Fruit fly (Drosophila melanogaster) whole organism, embryonic: ENCODE results near the gene Tpst.
A peak's percentile ranks its signal among the peaks of the same experiment; 100 is the strongest.

Experiments used
- BtbVII ChIP-seq: fragments of 200-800 bp; sonication (Bioruptor generic); optimal IDR thresholded peaks from 3 replicates; lab custom pipeline; 2017; ENCODE audit warnings: missing biosample characterization, mild to moderate bottlenecking, missing genetic modification characterization
- CG14441 ChIP-seq: fragments of 200-800 bp; sonication (Bioruptor generic); IDR thresholded peaks from 2 replicates; pipeline ENCODE4 v1.3.6; 2022; ENCODE audit warnings: missing biosample characterization, missing genetic modification characterization
- CG43689 ChIP-seq: fragments of 200-800 bp; sonication (Bioruptor generic); IDR thresholded peaks from 2 replicates; pipeline ENCODE4 v1.3.6; 2022; ENCODE audit warnings: missing biosample characterization, missing genetic modification characterization
- Hmr ChIP-seq: fragments of 200-800 bp; sonication (Bioruptor generic); optimal IDR thresholded peaks from 3 replicates; lab custom pipeline; 2017; ENCODE audit warnings: mild to moderate bottlenecking, missing biosample characterization, missing genetic modification reagents, missing genetic modification characterization
- Rx ChIP-seq: fragments of 200-800 bp; sonication (Bioruptor generic); IDR thresholded peaks from 2 replicates; pipeline ENCODE4 v1.3.6; 2022; ENCODE audit warnings: missing biosample characterization, missing genetic modification characterization
- ftz-f1 ChIP-seq: fragments of 200-800 bp; sonication (Bioruptor generic); optimal IDR thresholded peaks from 2 replicates; lab custom pipeline; 2016; ENCODE audit warnings: missing biosample characterization, missing genetic modification characterization
- h ChIP-seq: fragments of >200 bp; optimal IDR thresholded peaks from 2 replicates; lab custom pipeline; 2017
- row ChIP-seq: fragments of 200-800 bp; sonication (Bioruptor generic); IDR thresholded peaks from 3 replicates; pipeline ENCODE4 v1.3.6; 2022; ENCODE audit warnings: missing biosample characterization, missing genetic modification characterization
- sug ChIP-seq: fragments of 200-800 bp; optimal IDR thresholded peaks from 2 replicates; lab custom pipeline; 2019; ENCODE audit warnings: missing biosample characterization, mild to moderate bottlenecking, missing genetic modification characterization, moderate library complexity

- TF ChIP-seq ftz-f1 (GFP tag; lab: Kevin White, UChicago) (peak; percentile 55), Rx (GFP tag; lab: Robert Waterston, UW) (no peak), row (peak; percentile 78), BtbVII (peak; percentile 57), CG14441 (no peak), h (lab: Kevin White, UChicago) (no peak), CG43689 (GFP tag; lab: Robert Waterston, UW) (0 out of 2 replicates have a peak, but pooled peaks have one; percentile 26), sug (tag; lab: Kevin White, UChicago) (peak; percentile 63), Hmr (GFP tag; lab: Kevin White, UChicago) (peak; percentile 81)
Measured at dm6 chrX:13634254-13634999, 70.8 kb downstream of the Tpst start.
